Worm (Caenorhabditis elegans) whole organism, L4 larva: ENCODE data around the gene ZC477.7.
A peak's percentile ranks its signal among the peaks of the same experiment; 100 is the strongest.

ENCODE experiments used
- lin-39 ChIP-seq: fragments of 150-350 bp; optimal IDR thresholded peaks from 2 replicates; lab custom pipeline; 2014; ENCODE audit warnings: missing biosample characterization, missing genetic modification reagents, missing genetic modification characterization
- lsy-2 ChIP-seq, 2 experiments: fragments of 150-350 bp in 1 of 2; sonication (generic microtip) in 1 of 2; optimal IDR thresholded peaks; 2 replicates each; lab custom pipeline; 2014 to 2017; ENCODE audit warnings: missing biosample characterization in 2 of 2, missing genetic modification characterization in 2 of 2
- mep-1 ChIP-seq: fragments of 150-350 bp; sonication (generic microtip); optimal IDR thresholded peaks from 3 replicates; lab custom pipeline; 2014; ENCODE audit warnings: missing biosample characterization, missing genetic modification characterization
- nhr-42 ChIP-seq: fragments of 200-800 bp; sonication (Bioruptor generic); IDR thresholded peaks from 2 replicates; pipeline ENCODE4 v1.3.6; 2022; ENCODE audit warnings: missing genetic modification characterization, missing compliant biosample characterization

DNA sequence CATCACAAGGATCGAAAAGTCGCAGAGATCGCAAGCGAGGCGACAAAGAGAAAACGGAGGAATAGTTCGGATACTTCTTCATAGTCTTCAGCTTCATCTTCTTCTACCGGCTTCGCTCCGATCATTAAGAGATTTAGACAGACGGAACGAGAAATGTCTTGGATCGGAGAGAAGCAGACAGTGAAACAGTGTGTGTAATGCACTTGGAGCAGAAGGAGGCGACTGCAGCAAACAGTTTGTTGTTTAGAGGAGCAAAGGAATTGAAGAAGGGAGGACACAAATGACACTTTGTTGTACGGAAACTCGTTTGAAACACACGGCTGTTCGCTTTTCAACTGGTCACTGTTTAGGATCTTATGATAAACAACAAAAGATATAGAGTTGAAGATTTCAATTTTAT, 11.9 kb downstream of the ZC477.7 start:
- TF ChIP-seq lin-39 (tag; lab: Kevin White, UChicago) (no peak), nhr-42 (GFP tag; lab: Robert Waterston, UW) (no peak), lsy-2 (tag; optimal IDR thresholded peaks at IDR 0.05; lab: Kevin White, UChicago) (peak in 1 of 2 experiments; percentile 34), mep-1 (tag; lab: Kevin White, UChicago) (no peak)
